Worm (Caenorhabditis elegans) whole organism, young adult: ENCODE measurements around the gene mrpl-37.

Experiments
- B0035.1 ChIP-seq: sonication (generic microtip); optimal IDR thresholded peaks from 2 replicates; lab custom pipeline; 2016; ENCODE audit warnings: missing genetic modification characterization, mild to moderate bottlenecking, missing compliant biosample characterization, missing genotype, missing genetic modification reagents
- B0261.1 ChIP-seq: sonication (generic microtip); optimal IDR thresholded peaks from 2 replicates; lab custom pipeline; 2016; ENCODE audit warnings: mild to moderate bottlenecking, missing genetic modification characterization, moderate library complexity, missing compliant biosample characterization
- F10E7.11 ChIP-seq: sonication (generic microtip); optimal IDR thresholded peaks from 2 replicates; lab custom pipeline; 2017; ENCODE audit warnings: mild to moderate bottlenecking, missing genetic modification characterization, moderate library complexity, missing compliant biosample characterization
- F37B4.10 ChIP-seq: fragments of 200-800 bp; sonication (Bioruptor generic); IDR thresholded peaks from 2 replicates; pipeline ENCODE4 v1.3.6; 2022; ENCODE audit warnings: missing genetic modification characterization, missing compliant biosample characterization
- F39B2.1 ChIP-seq: fragments of 200-800 bp; sonication (Bioruptor generic); IDR thresholded peaks from 2 replicates; pipeline ENCODE4 v1.3.6; 2022; ENCODE audit warnings: missing genetic modification reagents, missing genetic modification characterization, missing compliant biosample characterization
- T26A5.8 ChIP-seq: sonication (generic microtip); optimal IDR thresholded peaks from 2 replicates; lab custom pipeline; 2016; ENCODE audit warnings: missing genetic modification characterization, missing compliant biosample characterization
- Y67H2A.10 ChIP-seq: fragments of 200-800 bp; sonication (Bioruptor generic); conservative IDR thresholded peaks from 2 replicates; pipeline ENCODE4 v1.3.6; 2022; ENCODE audit warnings: missing genetic modification reagents, missing genetic modification characterization, missing compliant biosample characterization
- ama-1 ChIP-seq, 3 experiments: fragments of 150-350 bp in 1 of 3; sonication (generic microtip) in 2 of 3; optimal IDR thresholded peaks; 2 replicates each; lab custom pipeline; 2014 to 2018; ENCODE audit warnings: missing biosample characterization in 2 of 3, missing genetic modification characterization in 2 of 3, missing genetic modification reagents in 2 of 3
- ceh-27 ChIP-seq: fragments of 200-800 bp; sonication (Bioruptor generic); optimal IDR thresholded peaks from 2 replicates; lab custom pipeline; 2018; ENCODE audit warnings: mild to moderate bottlenecking, missing genetic modification characterization, moderate library complexity, missing compliant biosample characterization
- ceh-58 ChIP-seq: fragments of 200-800 bp; sonication (Bioruptor generic); IDR thresholded peaks from 2 replicates; pipeline ENCODE4 v1.3.6; 2022; ENCODE audit warnings: missing genetic modification characterization, missing compliant biosample characterization
- ceh-91 ChIP-seq: fragments of 200-800 bp; sonication (Bioruptor generic); IDR thresholded peaks from 2 replicates; pipeline ENCODE4 v1.3.6; 2022; ENCODE audit warnings: missing genetic modification reagents, missing genetic modification characterization, missing compliant biosample characterization
- die-1 ChIP-seq: sonication (generic microtip); optimal IDR thresholded peaks from 2 replicates; lab custom pipeline; 2016; ENCODE audit warnings: missing genotype, mild to moderate bottlenecking, missing genetic modification characterization, missing compliant biosample characterization
- dpff-1 ChIP-seq: sonication (generic microtip); optimal IDR thresholded peaks from 2 replicates; lab custom pipeline; 2017; ENCODE audit warnings: mild to moderate bottlenecking, missing genetic modification characterization, missing compliant biosample characterization
- egl-18 ChIP-seq: fragments of 200-800 bp; sonication (Bioruptor generic); IDR thresholded peaks from 2 replicates; pipeline ENCODE4 v1.3.6; 2022; ENCODE audit warnings: missing genetic modification reagents, missing genetic modification characterization, missing compliant biosample characterization
- egrh-3 ChIP-seq: fragments of 200-800 bp; sonication (Bioruptor generic); IDR thresholded peaks from 2 replicates; pipeline ENCODE4 v1.3.6; 2022; ENCODE audit warnings: missing genetic modification reagents, missing genetic modification characterization, missing compliant biosample characterization
- him-1 ChIP-seq: sonication (generic microtip); optimal IDR thresholded peaks from 2 replicates; lab custom pipeline; 2016; ENCODE audit warnings: missing genotype, missing genetic modification reagents, missing genetic modification characterization, missing compliant biosample characterization
- hlh-26 ChIP-seq: fragments of 200-800 bp; sonication (Bioruptor generic); conservative IDR thresholded peaks from 2 replicates; pipeline ENCODE4 v1.3.6; 2022; ENCODE audit warnings: missing genetic modification reagents, missing genetic modification characterization, missing compliant biosample characterization
- madf-6 ChIP-seq: fragments of 200-800 bp; sonication (Bioruptor generic); IDR thresholded peaks from 2 replicates; pipeline ENCODE4 v1.3.6; 2022; ENCODE audit warnings: missing genetic modification reagents, missing genetic modification characterization, missing compliant biosample characterization
- mcd-1 ChIP-seq: fragments of 200-800 bp; sonication (Bioruptor generic); IDR thresholded peaks from 2 replicates; pipeline ENCODE4 v1.3.6; 2022; ENCODE audit warnings: missing genetic modification reagents, missing genetic modification characterization, missing compliant biosample characterization
- nfya-2 ChIP-seq: fragments of 200-800 bp; sonication (Bioruptor generic); IDR thresholded peaks from 2 replicates; pipeline ENCODE4 v1.3.6; 2022; ENCODE audit warnings: missing genetic modification reagents, missing genetic modification characterization, missing compliant biosample characterization
- nhr-179 ChIP-seq: sonication (generic microtip); optimal IDR thresholded peaks from 2 replicates; lab custom pipeline; 2016; ENCODE audit warnings: mild to moderate bottlenecking, missing genetic modification characterization, missing compliant biosample characterization
- nhr-27 ChIP-seq: fragments of 200-800 bp; sonication (Bioruptor generic); optimal IDR thresholded peaks from 2 replicates; lab custom pipeline; 2018; ENCODE audit warnings: mild to moderate bottlenecking, missing genetic modification characterization, moderate library complexity, missing compliant biosample characterization
- rcor-1 ChIP-seq: fragments of 200-800 bp; sonication (Bioruptor generic); IDR thresholded peaks from 2 replicates; pipeline ENCODE4 v1.3.6; 2022; ENCODE audit warnings: missing genetic modification reagents, missing genetic modification characterization, missing compliant biosample characterization
- snpc-4 ChIP-seq, 5 experiments: fragments of 150-350 bp in 1 of 5; sonication (generic microtip) in 4 of 5; optimal IDR thresholded peaks; 2 replicates each; lab custom pipeline; 2014 to 2018; ENCODE audit warnings: missing genetic modification characterization in 5 of 5, missing biosample characterization in 3 of 5, antibody characterized with exemption in 2 of 5, mild to moderate bottlenecking in 2 of 5, missing compliant biosample characterization in 2 of 5, missing genotype in 2 of 5, moderate library complexity in 2 of 5, missing genetic modification reagents in 1 of 5
- unc-130 ChIP-seq: sonication (generic microtip); optimal IDR thresholded peaks from 2 replicates; lab custom pipeline; 2016; ENCODE audit warnings: missing genetic modification reagents, missing genetic modification characterization, missing compliant biosample characterization
- zfh-2 ChIP-seq: fragments of 200-800 bp; sonication (Bioruptor generic); conservative IDR thresholded peaks from 2 replicates; pipeline ENCODE4 v1.3.6; 2022; ENCODE audit warnings: missing genetic modification reagents, missing genetic modification characterization, missing compliant biosample characterization
- zim-3 ChIP-seq: sonication (generic microtip); optimal IDR thresholded peaks from 2 replicates; lab custom pipeline; 2017; ENCODE audit warnings: mild to moderate bottlenecking, missing genetic modification characterization, moderate library complexity, missing compliant biosample characterization
- ztf-26 ChIP-seq: sonication (generic microtip); optimal IDR thresholded peaks from 2 replicates; lab custom pipeline; 2017; ENCODE audit warnings: missing genetic modification characterization, missing compliant biosample characterization

The mrpl-37 gene

DNA sequence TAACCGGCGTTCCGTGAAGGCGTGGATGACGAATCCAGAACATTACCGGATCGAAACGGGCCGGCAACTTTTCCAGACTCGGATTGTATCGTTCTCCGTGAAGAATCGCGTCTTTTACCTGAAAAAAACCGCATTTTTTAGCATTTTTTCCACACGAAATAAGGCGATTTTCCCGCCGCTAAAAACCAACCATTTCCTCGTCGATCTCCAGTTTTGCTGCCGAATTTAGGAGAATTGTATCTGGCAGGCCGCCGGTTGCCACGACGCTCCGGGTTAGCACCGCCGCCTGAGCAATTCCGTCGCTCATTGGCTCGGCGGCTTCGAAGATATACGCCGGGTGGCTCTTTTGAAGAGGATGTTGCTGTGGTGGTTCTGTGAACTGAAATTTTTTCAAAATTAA, 473 bp downstream of the mrpl-37 start:
- TF ChIP-seq him-1 (tag; lab: Kevin White, UChicago) (no peak), T26A5.8 (tag; lab: Kevin White, UChicago) (no peak), Y67H2A.10 (GFP tag; lab: Robert Waterston, UW) (no peak), F37B4.10 (GFP tag; lab: Robert Waterston, UW) (no peak), egl-18 (GFP tag; lab: Robert Waterston, UW) (no peak)
- TF ChIP-seq, all 124 proteins: peak for 0

DNA sequence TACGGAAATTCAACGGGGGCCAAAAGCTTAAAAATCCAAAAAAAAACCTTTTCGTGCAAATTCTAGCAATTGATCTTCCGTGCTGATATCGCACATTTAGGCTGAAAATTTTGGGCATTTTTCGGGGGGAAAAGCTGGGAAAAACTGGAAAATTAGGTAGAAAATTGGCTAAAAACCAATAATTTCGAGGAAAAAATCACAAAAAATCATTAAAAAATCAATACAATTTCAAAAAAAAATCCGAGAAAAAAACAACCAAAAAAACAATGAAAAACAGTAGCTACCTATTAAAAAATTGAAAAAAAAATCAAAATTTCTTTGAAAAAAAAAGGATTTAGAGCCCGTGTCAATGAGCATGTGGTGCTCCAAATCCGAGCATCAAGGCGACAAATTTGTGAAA, 7.0 kb downstream of the mrpl-37 start, which contains the start of gene Y48E1B.3:
Gene Y48E1B.3 (minus strand): TSS at position 101 of the 400 bp plus-strand sequence.
- TF ChIP-seq ceh-27 (GFP tag; lab: Kevin White, UChicago): no peak
- no peak for TF ChIP-seq zim-3 (tag; lab: Kevin White, UChicago)
- no peak for TF ChIP-seq him-1 (tag; lab: Kevin White, UChicago)
- no peak for TF ChIP-seq madf-6 (GFP tag; lab: Robert Waterston, UW)
- TF ChIP-seq ceh-91 (GFP tag; lab: Robert Waterston, UW): no peak
- no peak for TF ChIP-seq mcd-1 (GFP tag; lab: Robert Waterston, UW)
- no peak for TF ChIP-seq rcor-1
- TF ChIP-seq nfya-2: no peak
- TF ChIP-seq F10E7.11: no peak
- no peak for TF ChIP-seq ceh-58 (GFP tag; lab: Robert Waterston, UW)
- no peak for TF ChIP-seq nhr-27
- no peak for TF ChIP-seq hlh-26 (GFP tag; lab: Robert Waterston, UW)
- no peak for TF ChIP-seq snpc-4 (GFP tag; optimal IDR thresholded peaks at IDR 0.05; lab: Kevin White, UChicago)
- no peak for TF ChIP-seq snpc-4 (tag; optimal IDR thresholded peaks at IDR 0.05; lab: Kevin White, UChicago)
- TF ChIP-seq ama-1 (optimal IDR thresholded peaks at IDR 0.05; lab: Kevin White, UChicago): no peak
- no peak for TF ChIP-seq ama-1 (GFP tag; optimal IDR thresholded peaks at IDR 0.05; lab: Kevin White, UChicago)
- no peak for TF ChIP-seq ztf-26 (tag; lab: Kevin White, UChicago)
- no peak for TF ChIP-seq B0261.1 (tag; lab: Kevin White, UChicago)
- no peak for TF ChIP-seq F37B4.10 (GFP tag; lab: Robert Waterston, UW)
- TF ChIP-seq nhr-179 (tag; lab: Kevin White, UChicago): no peak
- no peak for TF ChIP-seq B0035.1 (tag; lab: Kevin White, UChicago)

DNA sequence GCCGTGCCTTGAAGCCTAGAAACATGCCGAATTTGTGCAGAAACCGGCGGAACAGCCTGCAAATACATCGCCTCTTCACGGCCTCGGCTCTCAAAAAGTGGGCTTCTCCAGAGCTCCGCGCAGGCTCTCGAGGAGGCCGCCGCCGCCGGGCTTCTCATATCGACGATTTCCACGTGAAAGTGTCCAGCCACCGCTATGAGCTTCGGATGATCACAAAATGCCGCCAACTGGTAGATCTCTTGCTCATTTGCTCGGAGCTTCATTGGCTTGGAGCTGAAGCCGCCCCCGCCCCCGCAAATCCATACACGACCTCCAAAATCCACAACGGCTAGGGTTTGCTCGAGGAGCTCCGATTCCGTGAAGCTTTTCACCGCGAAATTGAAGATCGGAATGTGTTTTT, 14.3 kb downstream of the mrpl-37 start:
- peak; percentile 42; the same call in 1 of the 2 replicates for TF ChIP-seq egrh-3 (GFP tag; lab: Robert Waterston, UW)
- 0 out of 2 replicates have a peak, but pooled peaks have one; percentile 7 for TF ChIP-seq F37B4.10 (GFP tag; lab: Robert Waterston, UW)
- no peak for TF ChIP-seq F39B2.1 (GFP tag; lab: Robert Waterston, UW)

DNA sequence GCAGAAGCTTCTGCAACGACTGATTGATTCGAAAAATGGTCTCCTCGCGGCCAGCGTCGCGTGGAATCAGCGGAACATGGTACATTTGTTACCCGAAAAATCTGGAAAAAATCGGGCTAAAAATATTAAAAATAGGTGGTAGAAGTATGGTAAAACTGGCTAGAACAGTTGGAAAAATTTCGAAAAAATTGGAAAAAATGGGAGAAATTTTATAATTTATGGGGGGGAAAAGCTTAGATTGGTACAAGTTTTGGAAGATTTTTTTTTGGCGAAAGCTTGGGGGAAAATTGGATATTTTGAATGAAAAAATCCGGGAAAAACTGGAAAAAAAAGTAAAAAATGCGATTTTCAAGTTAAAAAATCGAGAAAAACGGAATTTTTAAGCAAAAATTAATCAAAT, 27.3 kb downstream of the mrpl-37 start, which contains the start of gene ddl-2:
Gene ddl-2 (minus strand): TSS at position 101 of the 400 bp plus-strand sequence.
- TF ChIP-seq ztf-26 (tag; lab: Kevin White, UChicago): no peak

DNA sequence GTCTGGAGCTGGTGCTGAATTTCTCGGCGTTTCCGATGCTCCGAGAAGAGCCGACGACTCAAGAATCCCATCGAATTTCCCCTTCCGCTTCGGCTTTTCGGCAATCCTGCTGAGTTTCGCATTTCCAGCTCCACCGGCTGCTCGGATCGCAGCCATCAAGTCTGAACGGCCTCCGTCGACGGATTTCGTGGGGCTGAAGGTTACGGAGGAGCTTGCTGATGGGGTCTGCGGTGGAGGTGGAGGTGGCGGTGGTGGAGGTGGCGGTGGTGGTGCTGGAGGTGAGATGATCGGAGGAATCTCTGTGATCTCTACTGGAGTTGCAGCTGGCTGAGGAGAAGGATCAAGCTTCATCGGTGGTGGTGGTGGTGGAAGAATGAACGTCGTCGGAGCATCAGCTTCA, 31.9 kb downstream of the mrpl-37 start:
- TF ChIP-seq B0261.1 (tag; lab: Kevin White, UChicago) (no peak), egrh-3 (GFP tag; lab: Robert Waterston, UW) (peak; percentile 88), zfh-2 (GFP tag; lab: Robert Waterston, UW) (peak; percentile 93), die-1 (tag; lab: Kevin White, UChicago) (no peak), nhr-27 (no peak)

DNA sequence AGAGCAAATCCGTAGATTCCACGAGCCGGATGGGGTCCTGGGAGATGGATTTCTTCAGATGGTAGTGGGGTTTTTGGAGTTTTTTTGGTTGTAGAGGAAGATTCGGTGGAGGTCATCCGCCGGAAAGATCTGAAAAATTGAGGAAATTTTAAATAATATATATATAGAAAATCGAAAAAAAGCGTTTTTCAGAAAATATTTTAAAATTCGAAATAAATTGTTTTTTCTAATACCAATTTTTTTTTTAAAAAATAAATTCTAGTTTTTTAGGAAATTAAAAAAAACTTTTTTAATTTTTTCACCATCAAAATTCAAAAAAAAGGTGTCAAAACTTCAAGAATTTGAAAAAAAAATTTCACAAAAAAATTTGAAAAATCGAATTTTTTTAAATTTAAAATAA, 33.9 kb downstream of the mrpl-37 start, which contains the start of the genes noa-1 and Y48E1B.17:
Gene noa-1 (minus strand): TSS at position 101 of the 400 bp plus-strand sequence.
Gene Y48E1B.17 (minus strand): TSS at position 129 of the 400 bp plus-strand sequence.
- TF ChIP-seq dpff-1 (tag; lab: Kevin White, UChicago) (no peak), unc-130 (no peak)
